Worm (Caenorhabditis elegans) whole organism, L4 larva: ENCODE measurements around the gene clh-5.

ENCODE experiments used
- F44E2.7 ChIP-seq: fragments of 200-800 bp; sonication (Bioruptor generic); IDR thresholded peaks from 2 replicates; pipeline ENCODE4 v2.1.2; 2022; ENCODE audit warnings: missing genetic modification characterization, missing compliant biosample characterization
- R02D3.7 ChIP-seq: fragments of 150-350 bp; sonication (generic microtip); optimal IDR thresholded peaks from 3 replicates; lab custom pipeline; 2014; ENCODE audit warnings: missing biosample characterization, missing genetic modification characterization
- Y105C5A.15 ChIP-seq: fragments of 200-800 bp; sonication (Bioruptor generic); IDR thresholded peaks from 2 replicates; pipeline ENCODE4 v1.3.6; 2022; ENCODE audit warnings: missing genetic modification characterization, missing compliant biosample characterization
- ceh-82 ChIP-seq: sonication (generic microtip); optimal IDR thresholded peaks from 2 replicates; lab custom pipeline; 2017; ENCODE audit warnings: missing biosample characterization, missing genetic modification characterization
- hlh-11 ChIP-seq: fragments of 200-800 bp; sonication (Bioruptor generic); optimal IDR thresholded peaks from 2 replicates; lab custom pipeline; 2018; ENCODE audit warnings: mild to moderate bottlenecking, missing genetic modification characterization, missing compliant biosample characterization
- hmg-1.1 ChIP-seq: fragments of 200-800 bp; sonication (Bioruptor generic); IDR thresholded peaks from 2 replicates; pipeline ENCODE4 v1.3.6; 2022; ENCODE audit warnings: missing genetic modification reagents, missing genetic modification characterization, missing compliant biosample characterization
- lsy-2 ChIP-seq, 2 experiments: fragments of 150-350 bp in 1 of 2; sonication (generic microtip) in 1 of 2; optimal IDR thresholded peaks; 2 replicates each; lab custom pipeline; 2014 to 2017; ENCODE audit warnings: missing biosample characterization in 2 of 2, missing genetic modification characterization in 2 of 2
- mdl-1 ChIP-seq, 2 experiments: fragments of 150-350 bp in 1 of 2; sonication (generic microtip) in 1 of 2; optimal IDR thresholded peaks; 2 replicates each; lab custom pipeline; 2014 to 2017; ENCODE audit warnings: missing biosample characterization in 2 of 2, missing genetic modification characterization in 2 of 2
- nhr-237 ChIP-seq: sonication (generic microtip); optimal IDR thresholded peaks from 2 replicates; lab custom pipeline; 2017; ENCODE audit warnings: missing biosample characterization, missing genetic modification characterization
- nhr-25 ChIP-seq: sonication (generic microtip); optimal IDR thresholded peaks from 2 replicates; lab custom pipeline; 2017; ENCODE audit warnings: missing genetic modification characterization, mild to moderate bottlenecking, missing compliant biosample characterization, antibody characterized with exemption, moderate library complexity, borderline replicate concordance; ENCODE audit not compliant: insufficient read depth
- tag-97 ChIP-seq: fragments of 200-800 bp; sonication (Bioruptor generic); IDR thresholded peaks from 2 replicates; pipeline ENCODE4 v1.3.6; 2022; ENCODE audit warnings: missing genetic modification characterization, missing compliant biosample characterization

- TF ChIP-seq tag-97 (GFP tag; lab: Robert Waterston, UW): no peak
- no peak for TF ChIP-seq hlh-11 (tag; lab: Kevin White, UChicago)
- no peak for TF ChIP-seq F44E2.7 (GFP tag; lab: Robert Waterston, UW)
- TF ChIP-seq mdl-1 (tag; optimal IDR thresholded peaks at IDR 0.05; lab: Kevin White, UChicago): no peak
- peak in 1 of 2 experiments; percentile 44 for TF ChIP-seq lsy-2 (tag; optimal IDR thresholded peaks at IDR 0.05; lab: Kevin White, UChicago)
- TF ChIP-seq nhr-25 (tag; lab: Kevin White, UChicago): no peak
- no peak for TF ChIP-seq hmg-1.1 (GFP tag; lab: Robert Waterston, UW)
- no peak for TF ChIP-seq Y105C5A.15
- no peak for TF ChIP-seq nhr-237 (tag; lab: Kevin White, UChicago)
- no peak for TF ChIP-seq R02D3.7
- TF ChIP-seq ceh-82 (tag; lab: Kevin White, UChicago): no peak
Observed at ce11 chrII:9063350-9063749, 35.1 kb downstream of the clh-5 start.
